Fruit fly (Drosophila melanogaster) whole organism: ENCODE measurements around the gene ctp.

Experiments used
- Dll ChIP-seq: fragments of >200 bp; optimal IDR thresholded peaks from 2 replicates; lab custom pipeline; 2017
- EcR ChIP-seq, 2 experiments: fragments of >200 bp; optimal IDR thresholded peaks; 2 replicates each; lab custom pipeline; 2017; ENCODE audit warnings: missing biosample characterization in 2 of 2, missing genetic modification characterization in 2 of 2, missing genetic modification reagents in 2 of 2
- pan ChIP-seq: fragments of >200 bp; optimal IDR thresholded peaks from 2 replicates; lab custom pipeline; 2017
- usp ChIP-seq: fragments of >200 bp; optimal IDR thresholded peaks from 2 replicates; lab custom pipeline; 2017; ENCODE audit warnings: missing biosample characterization, missing genetic modification characterization, mixed read lengths

DNA sequence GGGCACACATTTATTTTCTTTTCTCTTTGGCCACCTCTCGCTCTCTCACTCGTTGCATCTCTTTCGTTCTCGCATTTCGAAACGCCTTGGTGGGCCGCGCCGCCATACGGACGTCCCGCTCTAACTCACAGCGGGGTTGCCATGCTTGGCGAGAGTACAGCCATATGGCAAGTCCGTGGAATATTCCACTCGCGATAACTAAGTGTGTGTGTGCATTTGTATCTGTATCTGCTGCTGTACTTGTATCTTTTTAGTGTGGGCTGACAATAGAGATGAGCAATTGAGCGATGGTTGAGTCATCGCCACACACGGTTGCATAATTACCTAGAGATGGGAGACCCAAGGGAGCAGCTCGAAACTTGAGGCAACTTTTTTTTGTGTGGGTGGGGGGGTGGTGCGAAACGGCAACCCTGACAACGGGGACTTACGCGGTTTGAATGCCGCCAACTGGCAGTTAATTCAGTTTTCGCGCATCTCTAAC is 3.1 kb upstream of the ctp start:
- no peak for TF ChIP-seq pan
- TF ChIP-seq Dll (lab: Kevin White, UChicago) = peak; percentile 19
- TF ChIP-seq usp (GFP tag; lab: Kevin White, UChicago) = no peak
- no peak for TF ChIP-seq EcR (GFP tag; optimal IDR thresholded peaks at IDR 0.05; lab: Kevin White, UChicago)
